Worm (Caenorhabditis elegans) whole organism, late embryonic: ENCODE results near the gene C56C10.4.
A peak's percentile ranks its signal among the peaks of the same experiment; 100 is the strongest.

Source experiments
- C38D4.7 ChIP-seq: fragments of 200-800 bp; sonication (Bioruptor generic); optimal IDR thresholded peaks from 2 replicates; lab custom pipeline; 2018; ENCODE audit warnings: mild to moderate bottlenecking, missing genetic modification characterization, moderate library complexity, missing compliant biosample characterization
- K02D7.2 ChIP-seq: sonication (generic microtip); optimal IDR thresholded peaks from 2 replicates; lab custom pipeline; 2017; ENCODE audit warnings: mild to moderate bottlenecking, missing genetic modification characterization, missing compliant biosample characterization
- ahr-1 ChIP-seq: sonication (generic microtip); optimal IDR thresholded peaks from 2 replicates; lab custom pipeline; 2016; ENCODE audit warnings: missing genetic modification characterization, missing compliant biosample characterization
- ama-1 ChIP-seq: fragments of 150-350 bp; optimal IDR thresholded peaks from 2 replicates; lab custom pipeline; 2014
- ceh-14 ChIP-seq: sonication (generic microtip); optimal IDR thresholded peaks from 2 replicates; lab custom pipeline; 2016; ENCODE audit warnings: missing genotype, missing genetic modification characterization, missing compliant biosample characterization
- ceh-18 ChIP-seq: sonication (generic microtip); optimal IDR thresholded peaks from 2 replicates; lab custom pipeline; 2016; ENCODE audit warnings: missing genetic modification characterization, missing compliant biosample characterization
- ceh-19 ChIP-seq: fragments of 200-800 bp; sonication (Bioruptor generic); optimal IDR thresholded peaks from 2 replicates; lab custom pipeline; 2018; ENCODE audit warnings: mild to moderate bottlenecking, missing genetic modification characterization, missing compliant biosample characterization
- ceh-2 ChIP-seq: sonication (generic microtip); optimal IDR thresholded peaks from 2 replicates; lab custom pipeline; 2016; ENCODE audit warnings: missing genotype, missing genetic modification characterization, missing compliant biosample characterization
- ceh-22 ChIP-seq: sonication (generic microtip); optimal IDR thresholded peaks from 2 replicates; lab custom pipeline; 2017; ENCODE audit warnings: missing biosample characterization, missing genetic modification characterization
- ceh-30 ChIP-seq: fragments of 150-350 bp; optimal IDR thresholded peaks from 2 replicates; lab custom pipeline; 2014; ENCODE audit warnings: missing biosample characterization, missing genetic modification characterization
- ceh-31 ChIP-seq: sonication (generic microtip); optimal IDR thresholded peaks from 2 replicates; lab custom pipeline; 2016; ENCODE audit warnings: missing genetic modification characterization, missing compliant biosample characterization
- ceh-34 ChIP-seq: sonication (generic microtip); optimal IDR thresholded peaks from 2 replicates; lab custom pipeline; 2016; ENCODE audit warnings: mild to moderate bottlenecking, missing genetic modification characterization, missing compliant biosample characterization
- ceh-45 ChIP-seq: fragments of 200-800 bp; sonication (Bioruptor generic); IDR thresholded peaks from 2 replicates; pipeline ENCODE4 v1.3.6; 2022; ENCODE audit warnings: missing genetic modification reagents, missing genetic modification characterization, missing compliant biosample characterization
- ceh-48 ChIP-seq: sonication (generic microtip); optimal IDR thresholded peaks from 2 replicates; lab custom pipeline; 2016; ENCODE audit warnings: missing genetic modification characterization, inconsistent platforms, missing compliant biosample characterization
- che-1 ChIP-seq: sonication (generic microtip); optimal IDR thresholded peaks from 2 replicates; lab custom pipeline; 2016; ENCODE audit warnings: mild to moderate bottlenecking, missing genetic modification characterization, missing compliant biosample characterization
- dve-1 ChIP-seq: sonication (generic microtip); optimal IDR thresholded peaks from 2 replicates; lab custom pipeline; 2017; ENCODE audit warnings: antibody characterized with exemption, mild to moderate bottlenecking, missing genetic modification characterization, missing compliant biosample characterization
- elt-4 ChIP-seq: sonication (generic microtip); optimal IDR thresholded peaks from 2 replicates; lab custom pipeline; 2016; ENCODE audit warnings: missing genetic modification characterization, missing compliant biosample characterization
- fax-1 ChIP-seq: sonication (generic microtip); optimal IDR thresholded peaks from 2 replicates; lab custom pipeline; 2016; ENCODE audit warnings: missing genotype, missing genetic modification characterization, missing compliant biosample characterization
- fkh-6 ChIP-seq: sonication (generic microtip); optimal IDR thresholded peaks from 2 replicates; lab custom pipeline; 2016; ENCODE audit warnings: missing genetic modification characterization, missing compliant biosample characterization
- hlh-13 ChIP-seq: fragments of 200-800 bp; sonication (Bioruptor generic); optimal IDR thresholded peaks from 2 replicates; lab custom pipeline; 2018; ENCODE audit warnings: mild to moderate bottlenecking, missing genetic modification characterization, missing compliant biosample characterization
- hlh-15 ChIP-seq: sonication (generic microtip); optimal IDR thresholded peaks from 2 replicates; lab custom pipeline; 2016; ENCODE audit warnings: missing genetic modification characterization, missing compliant biosample characterization
- lim-6 ChIP-seq: sonication (generic microtip); optimal IDR thresholded peaks from 2 replicates; lab custom pipeline; 2016; ENCODE audit warnings: missing genetic modification characterization, missing compliant biosample characterization
- lin-11 ChIP-seq: fragments of 200-800 bp; sonication (Bioruptor generic); optimal IDR thresholded peaks from 2 replicates; lab custom pipeline; 2018; ENCODE audit warnings: mild to moderate bottlenecking, missing genetic modification characterization, missing compliant biosample characterization
- madf-2 ChIP-seq: sonication (generic microtip); optimal IDR thresholded peaks from 2 replicates; lab custom pipeline; 2017; ENCODE audit warnings: missing genetic modification characterization, missing compliant biosample characterization
- mec-3 ChIP-seq: sonication (generic microtip); optimal IDR thresholded peaks from 2 replicates; lab custom pipeline; 2016; ENCODE audit warnings: borderline replicate concordance, missing genetic modification characterization, missing compliant biosample characterization
- nfya-1 ChIP-seq: sonication (generic microtip); optimal IDR thresholded peaks from 2 replicates; lab custom pipeline; 2017; ENCODE audit warnings: missing genetic modification characterization, mild to moderate bottlenecking, missing compliant biosample characterization, antibody characterized with exemption, moderate library complexity
- nhr-11 ChIP-seq: fragments of 150-350 bp; optimal IDR thresholded peaks from 2 replicates; lab custom pipeline; 2014; ENCODE audit warnings: missing biosample characterization, missing genetic modification characterization
- pax-1 ChIP-seq: fragments of 150-350 bp; optimal IDR thresholded peaks from 2 replicates; lab custom pipeline; 2014; ENCODE audit warnings: missing biosample characterization, missing genetic modification characterization
- pha-2 ChIP-seq: sonication (generic microtip); optimal IDR thresholded peaks from 2 replicates; lab custom pipeline; 2017; ENCODE audit warnings: mild to moderate bottlenecking, missing genetic modification characterization, missing compliant biosample characterization
- pha-4 ChIP-seq: fragments of 150-350 bp; optimal IDR thresholded peaks from 2 replicates; lab custom pipeline; 2018; ENCODE audit warnings: missing biosample characterization, missing genetic modification reagents, missing genetic modification characterization
- pqm-1 ChIP-seq: sonication (generic microtip); optimal IDR thresholded peaks from 2 replicates; lab custom pipeline; 2016; ENCODE audit warnings: missing genetic modification characterization, missing compliant biosample characterization
- ref-2 ChIP-seq: sonication (generic microtip); optimal IDR thresholded peaks from 2 replicates; lab custom pipeline; 2016; ENCODE audit warnings: missing genetic modification characterization, missing compliant biosample characterization
- rnt-1 ChIP-seq: sonication (generic microtip); optimal IDR thresholded peaks from 2 replicates; lab custom pipeline; 2016; ENCODE audit warnings: missing genetic modification characterization, missing compliant biosample characterization
- sox-4 ChIP-seq: sonication (generic microtip); optimal IDR thresholded peaks from 2 replicates; lab custom pipeline; 2017; ENCODE audit warnings: mild to moderate bottlenecking, missing genetic modification characterization, inconsistent platforms, missing compliant biosample characterization
- tbx-2 ChIP-seq: sonication (generic microtip); optimal IDR thresholded peaks from 2 replicates; lab custom pipeline; 2016; ENCODE audit warnings: missing genetic modification characterization, missing compliant biosample characterization
- ttx-3 ChIP-seq: sonication (generic microtip); optimal IDR thresholded peaks from 2 replicates; lab custom pipeline; 2016; ENCODE audit warnings: missing genetic modification reagents, missing genetic modification characterization, missing compliant biosample characterization
- unc-42 ChIP-seq: sonication (generic microtip); optimal IDR thresholded peaks from 2 replicates; lab custom pipeline; 2016; ENCODE audit warnings: missing genotype, missing genetic modification characterization, missing compliant biosample characterization
- unc-86 ChIP-seq: sonication (generic microtip); optimal IDR thresholded peaks from 2 replicates; lab custom pipeline; 2016; ENCODE audit warnings: missing genetic modification characterization, missing compliant biosample characterization
- ztf-16 ChIP-seq: sonication (generic microtip); optimal IDR thresholded peaks from 2 replicates; lab custom pipeline; 2017; ENCODE audit warnings: missing genetic modification characterization, missing compliant biosample characterization

The C56C10.4 gene

DNA sequence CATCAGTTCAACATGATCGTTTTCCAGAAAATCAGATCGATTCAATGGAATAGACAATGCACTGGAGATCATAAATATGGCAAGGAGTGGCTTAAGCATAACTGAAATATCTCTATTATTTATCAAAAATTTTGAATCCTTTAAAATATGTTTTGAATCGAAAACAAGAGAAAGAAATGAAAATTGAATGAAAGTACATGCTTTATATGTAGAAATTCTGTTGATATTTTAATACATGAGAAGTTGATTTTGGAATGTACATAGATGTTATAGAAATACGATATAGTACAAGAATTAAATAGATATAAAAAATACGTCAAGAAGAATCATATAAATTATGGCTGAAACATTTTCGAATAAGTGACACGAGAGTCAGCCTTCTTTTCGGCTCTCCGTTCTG is 9.4 kb downstream of the C56C10.4 start, which contains the start of gene C56C10.9:
Gene C56C10.9 (minus strand): TSS at position 101 of the 400 bp plus-strand sequence.
- TF ChIP-seq hlh-15 (tag; lab: Kevin White, UChicago) = no peak
- TF ChIP-seq ceh-19 (GFP tag; lab: Kevin White, UChicago) = no peak
- TF ChIP-seq sox-4 (tag; lab: Kevin White, UChicago) = no peak
- no peak for TF ChIP-seq pax-1
- TF ChIP-seq unc-86 (tag; lab: Kevin White, UChicago) = no peak
- no peak for TF ChIP-seq ceh-18 (tag; lab: Kevin White, UChicago)
- TF ChIP-seq che-1 (tag; lab: Kevin White, UChicago) = no peak
- TF ChIP-seq lin-11 (tag; lab: Kevin White, UChicago) = no peak
- no peak for TF ChIP-seq unc-42
- TF ChIP-seq rnt-1 = no peak
- TF ChIP-seq nhr-11 (tag; lab: Kevin White, UChicago) = no peak
- no peak for TF ChIP-seq tbx-2
- TF ChIP-seq mec-3 (tag; lab: Kevin White, UChicago) = no peak
- no peak for TF ChIP-seq ref-2 (tag; lab: Kevin White, UChicago)
- no peak for TF ChIP-seq madf-2

DNA sequence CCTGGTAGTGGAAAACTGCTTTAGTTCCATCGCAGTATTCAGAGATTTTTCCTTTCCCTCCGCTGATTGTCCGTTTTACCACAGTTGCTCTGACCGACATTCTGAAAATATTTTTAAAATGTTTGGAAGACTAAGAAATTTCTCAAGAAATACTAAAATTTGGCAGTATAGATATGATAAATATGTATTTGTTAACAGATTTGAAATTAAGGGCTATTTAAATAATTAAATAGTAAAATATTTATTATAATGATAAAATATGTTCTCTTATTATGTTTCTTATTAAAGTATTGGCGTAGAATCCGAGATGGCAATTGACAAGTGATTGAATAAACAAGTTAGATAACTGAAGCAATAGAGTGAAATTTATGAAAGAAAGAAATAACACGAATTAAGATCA is 11.3 kb downstream of the C56C10.4 start, which contains the start of gene aipr-1:
Gene aipr-1 (minus strand): TSS at position 101 of the 400 bp plus-strand sequence.
- TF ChIP-seq C38D4.7 (no peak), fax-1 (tag; lab: Kevin White, UChicago) (no peak), ztf-16 (tag; lab: Kevin White, UChicago) (no peak), ceh-34 (tag; lab: Kevin White, UChicago) (no peak), nfya-1 (tag; lab: Kevin White, UChicago) (no peak), madf-2 (no peak), ama-1 (no peak), ref-2 (tag; lab: Kevin White, UChicago) (no peak), che-1 (tag; lab: Kevin White, UChicago) (no peak), K02D7.2 (tag; lab: Kevin White, UChicago) (no peak), elt-4 (no peak), fkh-6 (no peak), pqm-1 (tag; lab: Kevin White, UChicago) (no peak), lim-6 (tag; lab: Kevin White, UChicago) (no peak), ttx-3 (tag; lab: Kevin White, UChicago) (no peak), dve-1 (no peak), ceh-19 (GFP tag; lab: Kevin White, UChicago) (no peak), ceh-14 (tag; lab: Kevin White, UChicago) (no peak), ahr-1 (tag; lab: Kevin White, UChicago) (no peak)

DNA sequence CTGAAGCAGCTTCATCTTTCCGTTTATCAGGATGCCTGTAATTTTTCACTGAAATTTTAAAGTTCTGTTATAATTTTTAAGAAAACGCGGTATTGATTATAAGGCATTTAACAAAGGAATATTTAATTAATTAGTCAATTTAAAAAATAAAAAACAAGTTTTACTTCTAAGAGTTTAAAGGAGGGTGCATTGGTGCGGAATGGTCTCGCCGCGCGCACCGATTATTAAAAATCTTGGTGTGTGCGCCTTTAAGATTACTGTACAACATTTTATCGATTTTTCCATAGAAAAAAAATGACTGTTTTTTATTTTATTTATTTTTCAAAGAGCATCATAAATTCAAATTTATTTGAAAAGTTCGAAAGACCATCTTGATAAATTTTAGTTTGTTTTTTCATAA is 14.6 kb downstream of the C56C10.4 start:
- TF ChIP-seq ceh-19 (GFP tag; lab: Kevin White, UChicago) (no peak), hlh-15 (tag; lab: Kevin White, UChicago) (no peak), ceh-22 (tag; lab: Kevin White, UChicago) (no peak), ceh-2 (no peak), ceh-14 (tag; lab: Kevin White, UChicago) (no peak)
- TF ChIP-seq, all 69 proteins: peak for 0

DNA sequence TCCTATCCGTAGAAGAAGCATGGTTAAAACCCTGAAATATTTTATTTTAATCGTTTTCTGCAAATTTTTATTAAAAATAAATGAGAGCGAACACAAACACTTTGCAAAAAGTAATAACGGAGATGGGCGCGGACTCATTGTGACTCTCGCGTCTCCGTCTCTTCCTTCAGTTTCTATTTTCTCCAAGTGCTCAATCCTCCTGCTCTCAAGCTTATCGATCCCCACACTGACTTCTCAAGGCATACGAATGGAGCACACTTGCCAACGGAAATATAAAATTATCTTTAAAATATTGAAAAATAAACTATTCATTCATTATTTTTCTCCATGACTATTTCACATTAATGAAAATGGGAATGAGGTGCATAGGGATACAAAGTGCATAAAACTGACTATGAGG is 15.2 kb downstream of the C56C10.4 start, which contains the start of gene dnj-8:
Gene dnj-8 (minus strand): TSS at position 31 of the 400 bp plus-strand sequence.
- TF ChIP-seq ahr-1 (tag; lab: Kevin White, UChicago) = no peak
- TF ChIP-seq ceh-31 (tag; lab: Kevin White, UChicago) = no peak
- TF ChIP-seq ceh-45 (GFP tag; lab: Robert Waterston, UW) = no peak
- TF ChIP-seq ceh-48 (tag; lab: Kevin White, UChicago) = peak; percentile 65
- TF ChIP-seq nfya-1 (tag; lab: Kevin White, UChicago) = peak; percentile 41
- no peak for TF ChIP-seq unc-42
- no peak for TF ChIP-seq lim-6 (tag; lab: Kevin White, UChicago)
- TF ChIP-seq unc-86 (tag; lab: Kevin White, UChicago) = no peak
- TF ChIP-seq, all 69 proteins: peak for 2

DNA sequence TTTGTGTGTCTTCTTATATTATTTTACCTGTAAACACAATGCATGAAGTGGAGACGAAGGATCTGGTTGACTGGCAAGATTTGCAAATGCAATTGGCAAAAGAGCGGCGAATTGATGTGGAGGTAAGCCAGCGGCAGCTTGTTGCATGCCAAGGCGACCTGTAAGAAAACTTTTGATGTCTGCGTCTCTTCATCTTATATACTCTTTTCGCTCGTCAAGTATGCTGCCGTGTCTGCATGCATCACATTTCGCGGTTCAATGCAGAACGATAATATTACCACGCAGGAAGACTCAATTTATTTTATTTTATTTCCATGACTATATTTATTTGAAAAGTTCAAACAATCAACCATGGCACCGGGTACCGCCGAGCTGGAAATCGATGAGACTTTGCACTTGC is 18.1 kb downstream of the C56C10.4 start, which contains the start of gene vps-33.2:
Gene vps-33.2 (plus strand): TSS at position 244 of the 400 bp plus-strand sequence.
- TF ChIP-seq ceh-30 (tag; lab: Kevin White, UChicago) (no peak), nfya-1 (tag; lab: Kevin White, UChicago) (peak; percentile 34), pha-2 (tag; lab: Kevin White, UChicago) (no peak), pha-4 (tag; lab: Kevin White, UChicago) (no peak), hlh-13 (no peak)
